Worm (Caenorhabditis elegans): ENCODE measurements around the gene plc-3.

DNA sequence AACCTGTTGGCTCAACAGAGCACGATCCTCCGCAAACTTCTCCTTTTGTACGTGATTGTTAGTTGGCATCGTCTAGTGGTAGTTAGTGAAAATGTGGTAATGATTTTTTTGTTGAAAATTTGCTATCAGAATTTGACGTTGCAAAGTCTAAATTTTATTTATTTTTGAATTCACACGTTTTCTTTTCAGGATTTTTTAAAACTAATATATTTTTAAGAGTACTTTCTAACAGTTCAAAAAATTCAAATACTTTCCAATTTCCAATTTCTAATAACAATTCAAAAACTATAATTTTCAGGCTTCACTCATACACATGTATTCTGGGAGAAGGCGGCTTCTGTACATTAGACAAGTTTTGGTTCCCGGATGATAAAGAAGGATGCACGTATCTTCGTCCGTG lies 11.7 kb downstream of the plc-3 start, which contains the start of gene ubxn-5:
- no peak for TF ChIP-seq lir-3 (tag; optimal IDR thresholded peaks at IDR 0.05)
- TF ChIP-seq ztf-7 (tag; optimal IDR thresholded peaks at IDR 0.05), result no peak
- no peak for TF ChIP-seq mes-2 (tag; optimal IDR thresholded peaks at IDR 0.05; ENCODE audit: poor library complexity, severe bottlenecking)
- no peak for TF ChIP-seq aly-2 (tag; optimal IDR thresholded peaks at IDR 0.05)
- TF ChIP-seq dmd-9 (GFP tag; IDR thresholded peaks at IDR 0.05), result no peak
- TF ChIP-seq nhr-10 (tag; optimal IDR thresholded peaks at IDR 0.05), result no peak
- TF ChIP-seq ztf-11 (tag; optimal IDR thresholded peaks at IDR 0.05), result no peak
- no peak for TF ChIP-seq unc-39 (tag; optimal IDR thresholded peaks at IDR 0.05)
- no peak for TF ChIP-seq nhr-28 (tag; optimal IDR thresholded peaks at IDR 0.05)
- TF ChIP-seq mdl-1 (tag; optimal IDR thresholded peaks at IDR 0.05), result no peak
- TF ChIP-seq ceh-82 (tag; optimal IDR thresholded peaks at IDR 0.05), result no peak
- no peak for TF ChIP-seq ceh-20 (GFP tag; IDR thresholded peaks at IDR 0.05)
- no peak for TF ChIP-seq daf-19 (GFP tag; conservative IDR thresholded peaks at IDR 0.05)

Data from whole organism, L4 larva.